Fruit fly (Drosophila melanogaster) whole organism, embryonic: ENCODE data around the gene CG34409.

Experiments used
- Atf-2 ChIP-seq: fragments of 200-800 bp; sonication (Bioruptor generic); optimal IDR thresholded peaks from 2 replicates; lab custom pipeline; 2016; ENCODE audit warnings: missing biosample characterization, missing genetic modification characterization
- BtbVII ChIP-seq: fragments of 200-800 bp; sonication (Bioruptor generic); optimal IDR thresholded peaks from 3 replicates; lab custom pipeline; 2017; ENCODE audit warnings: missing biosample characterization, mild to moderate bottlenecking, missing genetic modification characterization
- Bteb2 ChIP-seq: fragments of 200-800 bp; sonication (Bioruptor generic); optimal IDR thresholded peaks from 2 replicates; lab custom pipeline; 2016; ENCODE audit warnings: missing biosample characterization, missing genetic modification characterization
- C15 ChIP-seq: fragments of 200-800 bp; sonication (Bioruptor generic); IDR thresholded peaks from 3 replicates; pipeline ENCODE4 v1.3.6; 2022; ENCODE audit warnings: missing biosample characterization, missing genetic modification characterization
- CG11398 ChIP-seq: fragments of 200-800 bp; sonication (Bioruptor generic); optimal IDR thresholded peaks from 2 replicates; lab custom pipeline; 2016; ENCODE audit warnings: missing biosample characterization, missing genetic modification characterization
- CG11560 ChIP-seq: fragments of 200-800 bp; sonication (Bioruptor generic); IDR thresholded peaks from 3 replicates; pipeline ENCODE4 v1.3.6; 2022; ENCODE audit warnings: missing biosample characterization, missing genetic modification characterization
- CG12659 ChIP-seq: fragments of 200-800 bp; sonication (Bioruptor generic); optimal IDR thresholded peaks from 3 replicates; lab custom pipeline; 2017; ENCODE audit warnings: mild to moderate bottlenecking, missing biosample characterization, missing genetic modification reagents, missing genetic modification characterization
- CG12769 ChIP-seq: fragments of 200-800 bp; sonication (Bioruptor generic); optimal IDR thresholded peaks from 2 replicates; lab custom pipeline; 2019; ENCODE audit warnings: missing biosample characterization, mild to moderate bottlenecking, missing genetic modification characterization, moderate library complexity
- CG12942 ChIP-seq: fragments of 200-800 bp; sonication (Bioruptor generic); optimal IDR thresholded peaks from 3 replicates; lab custom pipeline; 2016; ENCODE audit warnings: missing biosample characterization, missing genetic modification characterization
- CG13123 ChIP-seq: fragments of 200-800 bp; sonication (Bioruptor generic); optimal IDR thresholded peaks from 2 replicates; lab custom pipeline; 2016; ENCODE audit warnings: missing biosample characterization, missing genetic modification characterization
- CG13775 ChIP-seq: fragments of 200-800 bp; sonication (Bioruptor generic); optimal IDR thresholded peaks from 3 replicates; lab custom pipeline; 2017; ENCODE audit warnings: missing biosample characterization, mild to moderate bottlenecking, missing genetic modification characterization
- CG15011 ChIP-seq: fragments of 200-800 bp; sonication (Bioruptor generic); optimal IDR thresholded peaks from 3 replicates; lab custom pipeline; 2018; ENCODE audit warnings: missing biosample characterization, mild to moderate bottlenecking, missing genetic modification characterization
- CG1647 ChIP-seq: fragments of 200-800 bp; sonication (Bioruptor generic); optimal IDR thresholded peaks from 3 replicates; lab custom pipeline; 2016; ENCODE audit warnings: missing biosample characterization, missing genetic modification characterization
- CG16863 ChIP-seq: fragments of 200-800 bp; sonication (Bioruptor generic); optimal IDR thresholded peaks from 3 replicates; lab custom pipeline; 2016; ENCODE audit warnings: missing biosample characterization, missing genetic modification characterization
- CG17912 ChIP-seq: fragments of 200-800 bp; sonication (Bioruptor generic); optimal IDR thresholded peaks from 2 replicates; lab custom pipeline; 2018; ENCODE audit warnings: missing biosample characterization, mild to moderate bottlenecking, missing genetic modification characterization
- CG18619 ChIP-seq: fragments of 200-800 bp; sonication (Bioruptor generic); optimal IDR thresholded peaks from 3 replicates; lab custom pipeline; 2017; ENCODE audit warnings: missing biosample characterization, mild to moderate bottlenecking, missing genetic modification characterization
- CG2678 ChIP-seq: fragments of 200-800 bp; sonication (Bioruptor generic); optimal IDR thresholded peaks from 3 replicates; lab custom pipeline; 2019; ENCODE audit warnings: missing biosample characterization, mild to moderate bottlenecking, missing genetic modification characterization, moderate library complexity
- CG2712 ChIP-seq: fragments of 200-800 bp; optimal IDR thresholded peaks from 3 replicates; lab custom pipeline; 2019; ENCODE audit warnings: missing biosample characterization, mild to moderate bottlenecking, missing genetic modification characterization, moderate library complexity
- CG6689 ChIP-seq: fragments of 200-800 bp; sonication (Bioruptor generic); IDR thresholded peaks from 2 replicates; pipeline ENCODE4 v1.3.6; 2022; ENCODE audit warnings: missing biosample characterization, missing genetic modification characterization
- CG7786 ChIP-seq: fragments of 200-800 bp; sonication (Bioruptor generic); optimal IDR thresholded peaks from 2 replicates; lab custom pipeline; 2016; ENCODE audit warnings: missing biosample characterization, missing genetic modification characterization
- CG7928 ChIP-seq: fragments of 200-800 bp; sonication (Bioruptor generic); optimal IDR thresholded peaks from 2 replicates; lab custom pipeline; 2017; ENCODE audit warnings: missing biosample characterization, mild to moderate bottlenecking, missing genetic modification characterization
- CG9609 ChIP-seq: fragments of 200-800 bp; sonication (Bioruptor generic); optimal IDR thresholded peaks from 3 replicates; lab custom pipeline; 2016; ENCODE audit warnings: missing biosample characterization, missing genetic modification characterization
- CG9797 ChIP-seq: fragments of 200-800 bp; sonication (Bioruptor generic); optimal IDR thresholded peaks from 3 replicates; lab custom pipeline; 2018; ENCODE audit warnings: missing biosample characterization, mild to moderate bottlenecking, missing genetic modification characterization
- CrebB ChIP-seq: fragments of 200-800 bp; sonication (Bioruptor generic); optimal IDR thresholded peaks from 3 replicates; lab custom pipeline; 2018; ENCODE audit warnings: missing biosample characterization, mild to moderate bottlenecking, missing genetic modification characterization
- Doc2 ChIP-seq: fragments of 200-800 bp; sonication (Bioruptor generic); IDR thresholded peaks from 2 replicates; pipeline ENCODE4 v1.3.6; 2022; ENCODE audit warnings: missing biosample characterization, missing genetic modification characterization
- Ets97D ChIP-seq: fragments of 200-800 bp; sonication (Bioruptor generic); optimal IDR thresholded peaks from 3 replicates; lab custom pipeline; 2016; ENCODE audit warnings: missing biosample characterization, missing genetic modification characterization
- HmgZ ChIP-seq: fragments of 200-800 bp; sonication (Bioruptor generic); optimal IDR thresholded peaks from 2 replicates; lab custom pipeline; 2018; ENCODE audit warnings: missing biosample characterization, mild to moderate bottlenecking, missing genetic modification characterization
- Hr51 ChIP-seq, 2 experiments: fragments of 200-800 bp; sonication (Bioruptor generic); optimal IDR thresholded peaks; 2 replicates in 1 of 2; 3 replicates in 1 of 2; lab custom pipeline; 2016 to 2018; ENCODE audit warnings: missing biosample characterization in 2 of 2, missing genetic modification characterization in 2 of 2, mild to moderate bottlenecking in 1 of 2, moderate library complexity in 1 of 2
- Hsf ChIP-seq: fragments of 200-800 bp; sonication (Bioruptor generic); optimal IDR thresholded peaks from 3 replicates; lab custom pipeline; 2016; ENCODE audit warnings: missing biosample characterization, missing genetic modification characterization
- Lhr ChIP-seq: fragments of 200-800 bp; sonication (Bioruptor generic); optimal IDR thresholded peaks from 3 replicates; lab custom pipeline; 2017; ENCODE audit warnings: mild to moderate bottlenecking, missing biosample characterization, missing genetic modification reagents, missing genetic modification characterization
- Nf-YB ChIP-seq: fragments of 200-800 bp; sonication (Bioruptor generic); optimal IDR thresholded peaks from 3 replicates; lab custom pipeline; 2019; ENCODE audit warnings: missing biosample characterization, mild to moderate bottlenecking, missing genetic modification characterization, moderate library complexity
- Pdp1 ChIP-seq, 2 experiments: fragments of 200-800 bp; sonication (Bioruptor generic); optimal IDR thresholded peaks; 3 replicates each; lab custom pipeline; 2016; ENCODE audit warnings: missing biosample characterization in 2 of 2, missing genetic modification characterization in 2 of 2, mild to moderate bottlenecking in 1 of 2, moderate library complexity in 1 of 2
- Side ChIP-seq: fragments of 200-800 bp; sonication (Bioruptor generic); optimal IDR thresholded peaks from 2 replicates; lab custom pipeline; 2016; ENCODE audit warnings: missing biosample characterization, missing genetic modification characterization
- YL-1 ChIP-seq: fragments of 200-800 bp; sonication (Bioruptor generic); optimal IDR thresholded peaks from 3 replicates; lab custom pipeline; 2017; ENCODE audit warnings: missing biosample characterization, mild to moderate bottlenecking, missing genetic modification characterization
- bigmax ChIP-seq: fragments of 200-800 bp; sonication (Bioruptor generic); optimal IDR thresholded peaks from 2 replicates; lab custom pipeline; 2018; ENCODE audit warnings: missing biosample characterization, mild to moderate bottlenecking, missing genetic modification characterization
- da ChIP-seq: fragments of 200-800 bp; sonication (Bioruptor generic); optimal IDR thresholded peaks from 2 replicates; lab custom pipeline; 2016; ENCODE audit warnings: missing biosample characterization, missing genetic modification characterization
- dpn ChIP-seq, 2 experiments: fragments of 200-800 bp; sonication (Bioruptor generic); optimal IDR thresholded peaks; 3 replicates each; lab custom pipeline; 2016; ENCODE audit warnings: missing biosample characterization in 2 of 2, missing genetic modification characterization in 2 of 2
- ftz-f1 ChIP-seq: fragments of 200-800 bp; sonication (Bioruptor generic); optimal IDR thresholded peaks from 2 replicates; lab custom pipeline; 2016; ENCODE audit warnings: missing biosample characterization, missing genetic modification characterization
- fu2 ChIP-seq: fragments of 200-800 bp; sonication (Bioruptor generic); optimal IDR thresholded peaks from 2 replicates; lab custom pipeline; 2016; ENCODE audit warnings: missing biosample characterization, missing genetic modification characterization
- gfzf ChIP-seq: fragments of 200-800 bp; sonication (Bioruptor generic); optimal IDR thresholded peaks from 2 replicates; lab custom pipeline; 2016; ENCODE audit warnings: missing biosample characterization, mild to moderate bottlenecking, missing genetic modification characterization, moderate library complexity
- gro ChIP-seq: fragments of 200-800 bp; sonication (Bioruptor generic); optimal IDR thresholded peaks from 2 replicates; lab custom pipeline; 2016; ENCODE audit warnings: missing biosample characterization, missing genetic modification characterization
- hb ChIP-seq: fragments of 200-800 bp; sonication (Bioruptor generic); IDR thresholded peaks from 3 replicates; pipeline ENCODE4 v1.3.6; 2022; ENCODE audit warnings: missing biosample characterization, missing genetic modification characterization; ENCODE audit not compliant: partially characterized antibody
- luna ChIP-seq: fragments of 200-800 bp; sonication (Bioruptor generic); optimal IDR thresholded peaks from 2 replicates; lab custom pipeline; 2016; ENCODE audit warnings: missing biosample characterization, missing genetic modification characterization
- pho ChIP-seq: fragments of 200-800 bp; sonication (Bioruptor generic); optimal IDR thresholded peaks from 2 replicates; lab custom pipeline; 2016; ENCODE audit warnings: missing biosample characterization, missing genetic modification characterization
- pita ChIP-seq: fragments of 200-800 bp; sonication (Bioruptor generic); optimal IDR thresholded peaks from 2 replicates; lab custom pipeline; 2017; ENCODE audit warnings: missing biosample characterization, mild to moderate bottlenecking, missing genetic modification characterization
- pum ChIP-seq: fragments of 200-800 bp; sonication (Bioruptor generic); optimal IDR thresholded peaks from 2 replicates; lab custom pipeline; 2016; ENCODE audit warnings: missing biosample characterization, missing genetic modification characterization
- sima ChIP-seq: fragments of 200-800 bp; sonication (Bioruptor generic); optimal IDR thresholded peaks from 2 replicates; lab custom pipeline; 2016; ENCODE audit warnings: missing biosample characterization, missing genetic modification characterization
- slp2 ChIP-seq: fragments of 200-800 bp; sonication (Bioruptor generic); optimal IDR thresholded peaks from 2 replicates; lab custom pipeline; 2016; ENCODE audit warnings: missing biosample characterization, missing genetic modification characterization
- tx ChIP-seq: fragments of 200-800 bp; sonication (Bioruptor generic); optimal IDR thresholded peaks from 2 replicates; lab custom pipeline; 2016; ENCODE audit warnings: missing biosample characterization, missing genetic modification characterization
- zen ChIP-seq: fragments of 200-800 bp; sonication (Bioruptor generic); optimal IDR thresholded peaks from 3 replicates; lab custom pipeline; 2018; ENCODE audit warnings: missing biosample characterization, mild to moderate bottlenecking, missing genetic modification characterization, moderate library complexity
- zfh2 ChIP-seq: fragments of 200-800 bp; sonication (Bioruptor generic); optimal IDR thresholded peaks from 2 replicates; lab custom pipeline; 2016; ENCODE audit warnings: missing biosample characterization, missing genetic modification characterization

CG34409 gene

dm6 chr3R:9710886-9711285 lies 35.3 kb downstream of the CG34409 start, which contains the start of the genes trbd and dmt (continued):
- TF ChIP-seq dpn (GFP tag; optimal IDR thresholded peaks at IDR 0.05; lab: Kevin White, UChicago) (peak in 1 of 2 experiments; percentile 74), CG11398 (GFP tag; lab: Kevin White, UChicago) (peak; percentile 50), tx (GFP tag; lab: Kevin White, UChicago) (peak; percentile 58), zen (tag; lab: Kevin White, UChicago) (peak; percentile 69), slp2 (GFP tag; lab: Kevin White, UChicago) (peak; percentile 39), Bteb2 (GFP tag; lab: Kevin White, UChicago) (peak; percentile 42), pho (GFP tag; lab: Kevin White, UChicago) (peak; percentile 76), C15 (no peak), CG15011 (GFP tag; lab: Kevin White, UChicago) (no peak), gfzf (GFP tag; lab: Kevin White, UChicago) (peak; percentile 99), sima (peak; percentile 24), Pdp1 (GFP tag; optimal IDR thresholded peaks at IDR 0.05; lab: Kevin White, UChicago) (peak in 1 of 2 experiments; percentile 52), CG1647 (GFP tag; lab: Kevin White, UChicago) (peak; percentile 66), ftz-f1 (peak; percentile 97), CG2712 (tag; lab: Kevin White, UChicago) (no peak), Ets97D (peak; percentile 94), CG13123 (peak; percentile 40), HmgZ (tag; lab: Kevin White, UChicago) (peak; percentile 88), CG11560 (no peak), luna (GFP tag; lab: Kevin White, UChicago) (peak; percentile 46), pum (GFP tag; lab: Kevin White, UChicago) (peak; percentile 50), pita (GFP tag; lab: Kevin White, UChicago) (peak; percentile 83), Atf-2 (peak; percentile 17), CG12769 (tag; lab: Kevin White, UChicago) (no peak), CG16863 (GFP tag; lab: Kevin White, UChicago) (peak; percentile 52), CG9797 (GFP tag; lab: Kevin White, UChicago) (peak; percentile 96), bigmax (peak; percentile 63), CG2678 (no peak), hb (GFP tag; lab: Robert Waterston, UW) (no peak), Nf-YB (no peak), zfh2 (peak; percentile 81), CrebB (tag; lab: Kevin White, UChicago) (peak; percentile 49), CG12942 (GFP tag; lab: Kevin White, UChicago) (peak; percentile 23), CG9609 (GFP tag; lab: Kevin White, UChicago) (peak; percentile 53), fu2 (GFP tag; lab: Kevin White, UChicago) (peak; percentile 68), Hr51 (GFP tag; optimal IDR thresholded peaks at IDR 0.05; lab: Kevin White, UChicago) (peak in 1 of 2 experiments; percentile 74), Side (GFP tag; lab: Kevin White, UChicago) (peak; percentile 46), CG18619 (GFP tag; lab: Kevin White, UChicago) (no peak), YL-1 (GFP tag; lab: Kevin White, UChicago) (peak; percentile 93), CG12659 (GFP tag; lab: Kevin White, UChicago) (peak; percentile 95), CG7928 (GFP tag; lab: Kevin White, UChicago) (peak; percentile 99), CG6689 (GFP tag; lab: Robert Waterston, UW) (no peak), Doc2 (GFP tag; lab: Robert Waterston, UW) (no peak), CG13775 (peak; percentile 33), BtbVII (GFP tag; lab: Kevin White, UChicago) (no peak), da (GFP tag; lab: Kevin White, UChicago) (peak; percentile 60), CG17912 (GFP tag; lab: Kevin White, UChicago) (peak; percentile 56), CG7786 (GFP tag; lab: Kevin White, UChicago) (peak; percentile 62), gro (GFP tag; lab: Kevin White, UChicago) (peak; percentile 89), Hsf (GFP tag; lab: Kevin White, UChicago) (peak; percentile 37), Lhr (GFP tag; lab: Kevin White, UChicago) (peak; percentile 89)
